Worm (Caenorhabditis elegans) whole organism, L1 larva: Measurements from ENCODE around the gene ubc-21.

Experiments used
- F16B12.6 ChIP-seq: fragments of 150-350 bp; optimal IDR thresholded peaks from 2 replicates; lab custom pipeline; 2014; ENCODE audit warnings: missing biosample characterization, missing genetic modification characterization
- aha-1 ChIP-seq: fragments of 150-350 bp; optimal IDR thresholded peaks from 2 replicates; lab custom pipeline; 2014; ENCODE audit warnings: missing biosample characterization, missing genetic modification characterization
- ceh-82 ChIP-seq, 3 experiments: fragments of 150-350 bp in 1 of 3; sonication (generic microtip) in 2 of 3; optimal IDR thresholded peaks; 2 replicates each; lab custom pipeline; 2014 to 2017; ENCODE audit warnings: missing biosample characterization in 3 of 3, missing genetic modification characterization in 3 of 3
- nhr-11 ChIP-seq: fragments of 150-350 bp; optimal IDR thresholded peaks from 2 replicates; lab custom pipeline; 2014; ENCODE audit warnings: missing biosample characterization, missing genetic modification characterization
- pag-3 ChIP-seq: sonication (generic microtip); optimal IDR thresholded peaks from 2 replicates; lab custom pipeline; 2017; ENCODE audit warnings: missing genetic modification characterization, mild to moderate bottlenecking, missing compliant biosample characterization, antibody characterized with exemption, borderline replicate concordance; ENCODE audit not compliant: insufficient read depth
- rnt-1 ChIP-seq: sonication (generic microtip); optimal IDR thresholded peaks from 2 replicates; lab custom pipeline; 2016; ENCODE audit warnings: mild to moderate bottlenecking, missing genetic modification characterization, moderate library complexity, missing compliant biosample characterization
- sox-4 ChIP-seq: sonication (generic microtip); optimal IDR thresholded peaks from 2 replicates; lab custom pipeline; 2016; ENCODE audit warnings: missing genetic modification characterization, missing compliant biosample characterization
- unc-62 ChIP-seq: fragments of 150-350 bp; optimal IDR thresholded peaks from 2 replicates; lab custom pipeline; 2014; ENCODE audit warnings: missing biosample characterization, missing genetic modification reagents, missing genetic modification characterization
- ztf-11 ChIP-seq, 2 experiments: sonication (generic microtip); optimal IDR thresholded peaks; 2 replicates each; lab custom pipeline; 2016 to 2017; ENCODE audit warnings: missing genetic modification characterization in 2 of 2, missing biosample characterization in 1 of 2, missing compliant biosample characterization in 1 of 2

ce11 chrX:8890251-8890755, 20.9 kb downstream of the ubc-21 start:
- TF ChIP-seq aha-1 (tag; lab: Kevin White, UChicago): no peak
- no peak for TF ChIP-seq sox-4 (tag; lab: Kevin White, UChicago)
- no peak for TF ChIP-seq unc-62 (GFP tag; lab: Kevin White, UChicago)
- no peak for TF ChIP-seq ceh-82 (tag; optimal IDR thresholded peaks at IDR 0.05; lab: Kevin White, UChicago)
- no peak for TF ChIP-seq pag-3 (tag; lab: Kevin White, UChicago)
- no peak for TF ChIP-seq ztf-11 (tag; optimal IDR thresholded peaks at IDR 0.05; lab: Kevin White, UChicago)
- TF ChIP-seq F16B12.6 (tag; lab: Kevin White, UChicago): no peak
- no peak for TF ChIP-seq rnt-1 (tag; lab: Kevin White, UChicago)
- no peak for TF ChIP-seq nhr-11 (tag; lab: Kevin White, UChicago)
